Worm (Caenorhabditis elegans) whole organism, L4 larva: ENCODE measurements around the gene prmt-6.

Experiments
- aha-1 ChIP-seq: fragments of 150-350 bp; peaks from one replicate; lab custom pipeline; 2014; ENCODE audit warnings: missing biosample characterization, missing genetic modification characterization
- ctbp-1 ChIP-seq: fragments of 200-800 bp; sonication (Bioruptor generic); IDR thresholded peaks from 2 replicates; pipeline ENCODE4 v1.3.6; 2022; ENCODE audit warnings: missing genetic modification reagents, missing genetic modification characterization, missing compliant biosample characterization
- daf-12 ChIP-seq: fragments of 150-350 bp; optimal IDR thresholded peaks from 2 replicates; lab custom pipeline; 2014; ENCODE audit warnings: missing biosample characterization, missing genetic modification reagents, missing genetic modification characterization
- egl-27 ChIP-seq: sonication (generic microtip); optimal IDR thresholded peaks from 3 replicates; lab custom pipeline; 2017; ENCODE audit warnings: missing biosample characterization, missing genetic modification reagents, missing genetic modification characterization
- egl-43 ChIP-seq: fragments of 200-800 bp; sonication (Bioruptor generic); IDR thresholded peaks from 2 replicates; pipeline ENCODE4 v1.3.6; 2022; ENCODE audit warnings: missing genetic modification reagents, missing genetic modification characterization, missing compliant biosample characterization
- fos-1 ChIP-seq: fragments of 150-350 bp; optimal IDR thresholded peaks from 2 replicates; lab custom pipeline; 2014; ENCODE audit warnings: missing biosample characterization, missing genetic modification characterization
- lsy-2 ChIP-seq, 2 experiments: fragments of 150-350 bp in 1 of 2; sonication (generic microtip) in 1 of 2; optimal IDR thresholded peaks; 2 replicates each; lab custom pipeline; 2014 to 2017; ENCODE audit warnings: missing biosample characterization in 2 of 2, missing genetic modification characterization in 2 of 2
- nhr-237 ChIP-seq: sonication (generic microtip); optimal IDR thresholded peaks from 2 replicates; lab custom pipeline; 2017; ENCODE audit warnings: missing biosample characterization, missing genetic modification characterization
- sdz-12 ChIP-seq: fragments of 200-800 bp; sonication (Bioruptor generic); optimal IDR thresholded peaks from 2 replicates; lab custom pipeline; 2018; ENCODE audit warnings: mild to moderate bottlenecking, missing genetic modification characterization, missing compliant biosample characterization
- unc-39 ChIP-seq: sonication (generic microtip); optimal IDR thresholded peaks from 2 replicates; lab custom pipeline; 2017; ENCODE audit warnings: missing biosample characterization, missing genetic modification characterization

DNA sequence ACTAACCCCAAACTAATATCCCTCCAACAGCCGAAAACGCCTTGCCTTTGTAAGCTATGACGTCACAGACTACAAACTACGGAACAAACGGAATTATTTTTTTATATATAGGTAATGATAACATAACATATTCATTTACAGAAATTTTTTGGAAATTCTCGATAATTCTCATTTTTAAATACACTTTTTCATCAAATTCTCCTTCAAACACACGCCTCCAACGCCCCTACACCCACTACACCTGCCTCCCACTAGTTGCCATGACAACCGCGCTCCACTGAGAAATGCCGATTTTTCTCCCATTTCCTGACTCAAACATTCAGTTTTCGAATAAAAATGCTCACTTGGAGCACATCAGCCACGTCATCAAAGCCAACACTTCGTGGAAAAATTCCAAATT, 16.4 kb upstream of the prmt-6 start, which contains the start of gene xbx-4:
- TF ChIP-seq sdz-12 (GFP tag; lab: Kevin White, UChicago) (no peak), fos-1 (tag; lab: Kevin White, UChicago) (no peak), egl-27 (tag; lab: Kevin White, UChicago) (no peak), unc-39 (no peak), nhr-237 (tag; lab: Kevin White, UChicago) (no peak), daf-12 (tag; lab: Kevin White, UChicago) (no peak), ctbp-1 (GFP tag; lab: Robert Waterston, UW) (no peak), egl-43 (GFP tag; lab: Robert Waterston, UW) (no peak), aha-1 (tag; lab: Kevin White, UChicago) (peak; percentile 80), lsy-2 (tag; optimal IDR thresholded peaks at IDR 0.05; lab: Kevin White, UChicago) (no peak)
